Fruit fly (Drosophila melanogaster): ENCODE data around the gene homer.

homer gene

dm6 chr2L:6683992-6684882 lies 38.9 kb downstream of the homer start, which contains the start of gene Nhe3 (continued):
- TF ChIP-seq Trl (optimal IDR thresholded peaks at IDR 0.05) (no peak), Trl (GFP tag; optimal IDR thresholded peaks at IDR 0.05) (peak; percentile 75), Sry-δ (GFP tag; optimal IDR thresholded peaks at IDR 0.05) (peak; percentile 64), CG2202 (tag; optimal IDR thresholded peaks at IDR 0.05) (peak; percentile 36), luna (GFP tag; optimal IDR thresholded peaks at IDR 0.05) (no peak), HmgD (GFP tag; optimal IDR thresholded peaks at IDR 0.05) (no peak), CTCF (GFP tag; optimal IDR thresholded peaks at IDR 0.05) (peak; percentile 98), hth (optimal IDR thresholded peaks at IDR 0.05) (no peak), knrl (GFP tag; IDR thresholded peaks at IDR 0.05; ENCODE audit: partially characterized antibody) (peak; percentile 61; the same call in 1 of the 3 replicates), aop (GFP tag; IDR thresholded peaks at IDR 0.05) (no peak), CG12155 (GFP tag; optimal IDR thresholded peaks at IDR 0.05) (peak; percentile 79), sc (optimal IDR thresholded peaks at IDR 0.05) (no peak), sc (GFP tag; optimal IDR thresholded peaks at IDR 0.05) (peak; percentile 57), toy (GFP tag; IDR thresholded peaks at IDR 0.05) (peak; percentile 67; the same call in 1 of the 2 replicates), CkIIα-i1 (GFP tag; IDR thresholded peaks at IDR 0.05) (no peak), CG17361 (GFP tag; IDR thresholded peaks at IDR 0.05) (peak; percentile 87), NK7.1 (GFP tag; optimal IDR thresholded peaks at IDR 0.05) (peak; percentile 71), CG18764 (GFP tag; optimal IDR thresholded peaks at IDR 0.05) (peak; percentile 61), CG7271 (tag; optimal IDR thresholded peaks at IDR 0.05) (peak; percentile 28), Six4 (GFP tag; optimal IDR thresholded peaks at IDR 0.05) (peak; percentile 64), ro (GFP tag; IDR thresholded peaks at IDR 0.05) (peak; percentile 67; the same call in 1 of the 2 replicates), CG11723 (GFP tag; optimal IDR thresholded peaks at IDR 0.05) (peak; percentile 75), gfzf (GFP tag; optimal IDR thresholded peaks at IDR 0.05) (peak; percentile 74), CG3838 (GFP tag; optimal IDR thresholded peaks at IDR 0.05) (peak; percentile 45), org-1 (GFP tag; optimal IDR thresholded peaks at IDR 0.05) (peak; percentile 44), dimm (GFP tag; IDR thresholded peaks at IDR 0.05) (no peak; the same call in none of the 2 replicates), CG1832 (GFP tag; optimal IDR thresholded peaks at IDR 0.05) (no peak), Max (GFP tag; optimal IDR thresholded peaks at IDR 0.05) (peak; percentile 86), inv (GFP tag; IDR thresholded peaks at IDR 0.05; ENCODE audit: partially characterized antibody) (peak; percentile 51; the same call in 1 of the 2 replicates), unc-4 (GFP tag; IDR thresholded peaks at IDR 0.05; ENCODE audit: partially characterized antibody) (peak; percentile 54), Dref (GFP tag; IDR thresholded peaks at IDR 0.05) (peak; percentile 83), Spps (tag; optimal IDR thresholded peaks at IDR 0.05) (peak; percentile 61), Oli (tag; optimal IDR thresholded peaks at IDR 0.05) (peak; percentile 77), CG10267 (tag; optimal IDR thresholded peaks at IDR 0.05) (peak; percentile 72), fu2 (GFP tag; optimal IDR thresholded peaks at IDR 0.05) (peak; percentile 78), MESR4 (GFP tag; optimal IDR thresholded peaks at IDR 0.05) (peak; percentile 75), CG8924 (tag; optimal IDR thresholded peaks at IDR 0.05) (peak; percentile 77), ems (GFP tag; optimal IDR thresholded peaks at IDR 0.05) (peak; percentile 87), CG13287 (GFP tag; IDR thresholded peaks at IDR 0.05; ENCODE audit: partially characterized antibody) (peak; percentile 47; the same call in 1 of the 2 replicates), rib (GFP tag; IDR thresholded peaks at IDR 0.05) (peak; percentile 68), BEAF-32 (GFP tag; optimal IDR thresholded peaks at IDR 0.05) (peak; percentile 56), Hmx (GFP tag; optimal IDR thresholded peaks at IDR 0.05) (peak; percentile 69), mld (GFP tag; IDR thresholded peaks at IDR 0.05; ENCODE audit: partially characterized antibody) (0 out of 3 replicates have a peak, but pooled peaks have one; percentile 54), Hey (tag; optimal IDR thresholded peaks at IDR 0.05) (no peak), gt (GFP tag; IDR thresholded peaks at IDR 0.05) (peak; percentile 42; the same call in 1 of the 2 replicates), grau (tag; optimal IDR thresholded peaks at IDR 0.05) (peak; percentile 78), CG15073 (GFP tag; optimal IDR thresholded peaks at IDR 0.05) (no peak), CG10431 (GFP tag; optimal IDR thresholded peaks at IDR 0.05) (peak; percentile 33), CG14441 (GFP tag; IDR thresholded peaks at IDR 0.05) (peak; percentile 86), CG2129 (GFP tag; IDR thresholded peaks at IDR 0.05; ENCODE audit: partially characterized antibody) (no peak)
